Worm (Caenorhabditis elegans) whole organism, L4 larva: ENCODE data around the gene R10E4.3.
A peak's percentile ranks its signal among the peaks of the same experiment; 100 is the strongest.

Experiments used
- F26F4.8 ChIP-seq: fragments of 200-800 bp; sonication (Bioruptor generic); conservative IDR thresholded peaks from 2 replicates; pipeline ENCODE4 v1.3.6; 2022; ENCODE audit warnings: missing genetic modification characterization, missing compliant biosample characterization
- F37D6.2 ChIP-seq: sonication (generic microtip); optimal IDR thresholded peaks from 2 replicates; lab custom pipeline; 2016; ENCODE audit warnings: mild to moderate bottlenecking, missing genetic modification characterization, missing compliant biosample characterization
- R02D3.7 ChIP-seq: fragments of 150-350 bp; sonication (generic microtip); optimal IDR thresholded peaks from 3 replicates; lab custom pipeline; 2014; ENCODE audit warnings: missing biosample characterization, missing genetic modification characterization
- Y5F2A.4 ChIP-seq: fragments of 200-800 bp; sonication (Bioruptor generic); optimal IDR thresholded peaks from 2 replicates; lab custom pipeline; 2018; ENCODE audit warnings: mild to moderate bottlenecking, missing genetic modification characterization, missing compliant biosample characterization
- Y75B8A.6 ChIP-seq: fragments of 200-800 bp; sonication (Bioruptor generic); IDR thresholded peaks from 2 replicates; pipeline ENCODE4 v1.3.6; 2022; ENCODE audit warnings: missing genetic modification reagents, missing genetic modification characterization, missing compliant biosample characterization
- ZK337.2 ChIP-seq: fragments of 200-800 bp; sonication (Bioruptor generic); IDR thresholded peaks from 2 replicates; pipeline ENCODE4 v1.3.6; 2022; ENCODE audit warnings: missing genetic modification reagents, missing genetic modification characterization, missing compliant biosample characterization
- aly-2 ChIP-seq: sonication (generic microtip); optimal IDR thresholded peaks from 2 replicates; lab custom pipeline; 2018; ENCODE audit warnings: missing biosample characterization, missing genetic modification characterization
- ama-1 ChIP-seq: fragments of 150-350 bp; optimal IDR thresholded peaks from 2 replicates; lab custom pipeline; 2014; ENCODE audit warnings: inconsistent platforms, mixed read lengths
- attf-4 ChIP-seq: sonication (generic microtip); optimal IDR thresholded peaks from 3 replicates; lab custom pipeline; 2017; ENCODE audit warnings: missing biosample characterization, missing genetic modification characterization
- ceh-82 ChIP-seq: sonication (generic microtip); optimal IDR thresholded peaks from 2 replicates; lab custom pipeline; 2017; ENCODE audit warnings: missing biosample characterization, missing genetic modification characterization
- ces-1 ChIP-seq: fragments of 150-350 bp; sonication (generic microtip); optimal IDR thresholded peaks from 4 replicates; lab custom pipeline; 2014; ENCODE audit warnings: missing biosample characterization, missing genetic modification reagents, missing genetic modification characterization
- cey-2 ChIP-seq: sonication (generic microtip); optimal IDR thresholded peaks from 3 replicates; lab custom pipeline; 2017; ENCODE audit warnings: missing genetic modification characterization, mild to moderate bottlenecking, missing compliant biosample characterization, antibody characterized with exemption, borderline replicate concordance; ENCODE audit not compliant: insufficient read depth
- daf-12 ChIP-seq: fragments of 150-350 bp; optimal IDR thresholded peaks from 2 replicates; lab custom pipeline; 2014; ENCODE audit warnings: missing biosample characterization, missing genetic modification reagents, missing genetic modification characterization
- daf-19 ChIP-seq: fragments of 200-800 bp; sonication (Bioruptor generic); conservative IDR thresholded peaks from 2 replicates; pipeline ENCODE4 v1.3.6; 2022; ENCODE audit warnings: missing genetic modification characterization, missing compliant biosample characterization
- dpl-1 ChIP-seq: fragments of 150-350 bp; optimal IDR thresholded peaks from 2 replicates; lab custom pipeline; 2014; ENCODE audit warnings: missing biosample characterization, missing genetic modification reagents, missing genetic modification characterization
- dve-1 ChIP-seq: sonication (generic microtip); optimal IDR thresholded peaks from 2 replicates; lab custom pipeline; 2017; ENCODE audit warnings: antibody characterized with exemption, mild to moderate bottlenecking, missing genetic modification characterization, missing compliant biosample characterization; ENCODE audit not compliant: insufficient read depth
- egl-27 ChIP-seq: sonication (generic microtip); optimal IDR thresholded peaks from 3 replicates; lab custom pipeline; 2017; ENCODE audit warnings: missing biosample characterization, missing genetic modification reagents, missing genetic modification characterization
- egl-43 ChIP-seq: fragments of 200-800 bp; sonication (Bioruptor generic); IDR thresholded peaks from 2 replicates; pipeline ENCODE4 v1.3.6; 2022; ENCODE audit warnings: missing genetic modification reagents, missing genetic modification characterization, missing compliant biosample characterization
- fos-1 ChIP-seq: fragments of 150-350 bp; optimal IDR thresholded peaks from 2 replicates; lab custom pipeline; 2014; ENCODE audit warnings: missing biosample characterization, missing genetic modification characterization
- hmg-1.1 ChIP-seq: fragments of 200-800 bp; sonication (Bioruptor generic); IDR thresholded peaks from 2 replicates; pipeline ENCODE4 v1.3.6; 2022; ENCODE audit warnings: missing genetic modification reagents, missing genetic modification characterization, missing compliant biosample characterization
- lin-1 ChIP-seq: fragments of 200-800 bp; sonication (Bioruptor generic); IDR thresholded peaks from 2 replicates; pipeline ENCODE4 v1.3.6; 2022; ENCODE audit warnings: missing genetic modification reagents, missing genetic modification characterization, missing compliant biosample characterization
- lin-13 ChIP-seq: fragments of 150-350 bp; optimal IDR thresholded peaks from 2 replicates; lab custom pipeline; 2014; ENCODE audit warnings: missing biosample characterization, missing genetic modification reagents, missing genetic modification characterization
- lin-15B ChIP-seq: fragments of 150-350 bp; sonication (generic microtip); optimal IDR thresholded peaks from 3 replicates; lab custom pipeline; 2014; ENCODE audit warnings: missing biosample characterization, missing genetic modification characterization
- lin-29 ChIP-seq: fragments of 200-800 bp; sonication (Bioruptor generic); IDR thresholded peaks from 2 replicates; pipeline ENCODE4 v1.3.6; 2022; ENCODE audit warnings: missing genetic modification reagents, missing genetic modification characterization, missing compliant biosample characterization
- lin-38 ChIP-seq: fragments of 200-800 bp; sonication (Bioruptor generic); IDR thresholded peaks from 2 replicates; pipeline ENCODE4 v1.3.6; 2022; ENCODE audit warnings: missing genetic modification reagents, missing genetic modification characterization, missing compliant biosample characterization
- lsy-2 ChIP-seq, 2 experiments: fragments of 150-350 bp in 1 of 2; sonication (generic microtip) in 1 of 2; optimal IDR thresholded peaks; 2 replicates each; lab custom pipeline; 2014 to 2017; ENCODE audit warnings: missing biosample characterization in 2 of 2, missing genetic modification characterization in 2 of 2
- mep-1 ChIP-seq: fragments of 150-350 bp; sonication (generic microtip); optimal IDR thresholded peaks from 3 replicates; lab custom pipeline; 2014; ENCODE audit warnings: missing biosample characterization, missing genetic modification characterization
- mxl-2 ChIP-seq: fragments of 200-800 bp; sonication (Bioruptor generic); conservative IDR thresholded peaks from 2 replicates; pipeline ENCODE4 v1.3.6; 2022; ENCODE audit warnings: missing genetic modification reagents, missing genetic modification characterization, missing compliant biosample characterization
- nhr-10 ChIP-seq: fragments of 150-350 bp; optimal IDR thresholded peaks from 2 replicates; lab custom pipeline; 2014; ENCODE audit warnings: missing biosample characterization, missing genetic modification characterization
- nhr-102 ChIP-seq: sonication (generic microtip); optimal IDR thresholded peaks from 2 replicates; lab custom pipeline; 2016; ENCODE audit warnings: mild to moderate bottlenecking, missing genetic modification characterization, moderate library complexity, missing compliant biosample characterization
- nhr-11 ChIP-seq: fragments of 150-350 bp; optimal IDR thresholded peaks from 2 replicates; lab custom pipeline; 2014; ENCODE audit warnings: missing biosample characterization, missing genetic modification characterization
- nhr-111 ChIP-seq: fragments of 200-800 bp; sonication (Bioruptor generic); optimal IDR thresholded peaks from 2 replicates; lab custom pipeline; 2018; ENCODE audit warnings: mild to moderate bottlenecking, missing genetic modification characterization, missing compliant biosample characterization
- nhr-41 ChIP-seq: fragments of 200-800 bp; sonication (Bioruptor generic); IDR thresholded peaks from 2 replicates; pipeline ENCODE4 v1.3.6; 2022; ENCODE audit warnings: missing genetic modification reagents, missing genetic modification characterization, missing compliant biosample characterization
- nhr-6 ChIP-seq: fragments of 150-350 bp; optimal IDR thresholded peaks from 2 replicates; lab custom pipeline; 2014; ENCODE audit warnings: missing biosample characterization, missing genetic modification characterization
- pha-4 ChIP-seq, 2 experiments: fragments of 150-350 bp in 1 of 2; fragments of 200-800 bp in 1 of 2; sonication (Bioruptor generic) in 1 of 2; IDR thresholded peaks in 1 of 2; optimal IDR thresholded peaks in 1 of 2; 2 replicates each; pipeline versions ENCODE4 v1.3.6 to Lab custom; 2014 to 2022; ENCODE audit warnings: missing genetic modification characterization in 2 of 2, missing genetic modification reagents in 2 of 2, missing biosample characterization in 1 of 2, missing compliant biosample characterization in 1 of 2
- php-3 ChIP-seq: fragments of 200-800 bp; sonication (Bioruptor generic); IDR thresholded peaks from 2 replicates; pipeline ENCODE4 v1.3.6; 2022; ENCODE audit warnings: missing genetic modification reagents, missing genetic modification characterization, missing compliant biosample characterization
- rbr-2 ChIP-seq: sonication (generic microtip); optimal IDR thresholded peaks from 2 replicates; lab custom pipeline; 2016; ENCODE audit warnings: missing genotype, missing genetic modification characterization, missing compliant biosample characterization
- skn-1 ChIP-seq: fragments of 150-350 bp; optimal IDR thresholded peaks from 2 replicates; lab custom pipeline; 2014; ENCODE audit warnings: missing biosample characterization, missing genetic modification characterization
- snpc-4 ChIP-seq: fragments of 150-350 bp; optimal IDR thresholded peaks from 2 replicates; lab custom pipeline; 2014; ENCODE audit warnings: missing biosample characterization, missing genetic modification characterization
- spr-3 ChIP-seq: fragments of 200-800 bp; sonication (Bioruptor generic); optimal IDR thresholded peaks from 2 replicates; lab custom pipeline; 2018; ENCODE audit warnings: mild to moderate bottlenecking, missing genetic modification characterization, missing compliant biosample characterization
- tag-97 ChIP-seq: fragments of 200-800 bp; sonication (Bioruptor generic); IDR thresholded peaks from 2 replicates; pipeline ENCODE4 v1.3.6; 2022; ENCODE audit warnings: missing genetic modification characterization, missing compliant biosample characterization
- unc-39 ChIP-seq: sonication (generic microtip); optimal IDR thresholded peaks from 2 replicates; lab custom pipeline; 2017; ENCODE audit warnings: missing biosample characterization, missing genetic modification characterization
- unc-62 ChIP-seq, 3 experiments: fragments of 150-350 bp in 1 of 3; sonication (generic microtip); optimal IDR thresholded peaks in 2 of 3; peaks in 1 of 3; 1 replicate in 1 of 3; 2 replicates in 2 of 3; lab custom pipeline; 2014 to 2017; ENCODE audit warnings: missing biosample characterization in 3 of 3, missing genetic modification characterization in 3 of 3, missing genetic modification reagents in 3 of 3, missing genotype in 1 of 3
- vab-7 ChIP-seq: fragments of 200-800 bp; sonication (Bioruptor generic); IDR thresholded peaks from 2 replicates; pipeline ENCODE4 v1.3.6; 2022; ENCODE audit warnings: missing genetic modification reagents, missing genetic modification characterization, missing compliant biosample characterization
- zfp-2 ChIP-seq: sonication (generic microtip); optimal IDR thresholded peaks from 2 replicates; lab custom pipeline; 2016; ENCODE audit warnings: mild to moderate bottlenecking, missing genetic modification characterization, missing compliant biosample characterization
- zfp-3 ChIP-seq: fragments of 200-800 bp; sonication (Bioruptor generic); conservative IDR thresholded peaks from 2 replicates; pipeline ENCODE4 v1.3.6; 2022; ENCODE audit warnings: missing genetic modification reagents, missing genetic modification characterization, missing compliant biosample characterization

The R10E4.3 gene

ce11 chrIII:4323859-4324258, 36.6 kb upstream of the R10E4.3 start, which contains the start of gene H38K22.9:
TSS of gene H38K22.9 (plus strand) at chrIII:4324159.
- no peak for TF ChIP-seq cey-2
- TF ChIP-seq nhr-41 (GFP tag; lab: Robert Waterston, UW), result no peak
- no peak for TF ChIP-seq F37D6.2 (tag; lab: Kevin White, UChicago)
- TF ChIP-seq snpc-4 (tag; lab: Kevin White, UChicago), result no peak
- no peak for TF ChIP-seq zfp-2
- no peak for TF ChIP-seq lin-13 (GFP tag; lab: Kevin White, UChicago)
- no peak for TF ChIP-seq nhr-102 (tag; lab: Kevin White, UChicago)
- no peak for TF ChIP-seq rbr-2 (tag; lab: Kevin White, UChicago)
- no peak for TF ChIP-seq pha-4 (GFP tag; IDR thresholded peaks at IDR 0.05; lab: Robert Waterston, UW)
- TF ChIP-seq pha-4 (tag; optimal IDR thresholded peaks at IDR 0.05; lab: Kevin White, UChicago), result no peak
- no peak for TF ChIP-seq unc-39 (tag; lab: Kevin White, UChicago)
- TF ChIP-seq nhr-6 (tag; lab: Kevin White, UChicago), result no peak
- TF ChIP-seq egl-43 (GFP tag; lab: Robert Waterston, UW), result no peak
- TF ChIP-seq tag-97 (GFP tag; lab: Robert Waterston, UW), result no peak
- no peak for TF ChIP-seq fos-1 (tag; lab: Kevin White, UChicago)
- TF ChIP-seq lin-15B, result no peak
- no peak for TF ChIP-seq lin-29 (GFP tag; lab: Robert Waterston, UW)
- no peak for TF ChIP-seq nhr-10 (tag; lab: Kevin White, UChicago)
- no peak for TF ChIP-seq ama-1 (lab: Kevin White, UChicago)
- TF ChIP-seq egl-27 (tag; lab: Kevin White, UChicago), result no peak
- TF ChIP-seq, all 104 proteins: peak for 0

DNA sequence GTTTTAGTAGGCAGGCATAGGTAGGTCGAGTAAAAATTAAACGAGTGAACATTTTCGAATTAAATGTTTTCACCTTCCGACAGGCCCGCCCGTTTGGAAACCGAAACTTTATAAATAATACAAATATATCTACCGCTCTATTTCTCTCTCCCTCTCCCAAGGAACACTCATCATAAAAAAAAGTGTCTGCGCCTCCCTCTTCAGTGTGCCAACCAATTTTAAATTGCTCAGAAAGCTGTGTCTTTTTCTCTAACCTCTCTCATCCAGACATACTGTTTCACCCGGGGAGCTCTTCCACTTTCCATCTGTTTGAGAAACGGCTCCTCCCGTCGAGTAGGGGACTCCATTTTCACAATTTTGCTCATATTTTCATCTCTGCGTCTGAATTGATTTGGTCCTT, 35.8 kb upstream of the R10E4.3 start:
- TF ChIP-seq egl-27 (tag; lab: Kevin White, UChicago) (no peak), zfp-3 (GFP tag; lab: Robert Waterston, UW) (no peak), Y5F2A.4 (GFP tag; lab: Kevin White, UChicago) (no peak), zfp-2 (no peak), nhr-11 (peak; percentile 14), vab-7 (GFP tag; lab: Robert Waterston, UW) (0 out of 2 replicates have a peak, but pooled peaks have one; percentile 26), php-3 (GFP tag; lab: Robert Waterston, UW) (no peak), spr-3 (no peak), daf-19 (no peak), nhr-111 (GFP tag; lab: Kevin White, UChicago) (no peak), skn-1 (tag; lab: Kevin White, UChicago) (no peak), mxl-2 (no peak), lin-38 (GFP tag; lab: Robert Waterston, UW) (0 out of 2 replicates have a peak, but pooled peaks have one; percentile 16), hmg-1.1 (GFP tag; lab: Robert Waterston, UW) (peak; percentile 54; the same call in 1 of the 2 replicates), lin-1 (GFP tag; lab: Robert Waterston, UW) (no peak), unc-62 (GFP tag; optimal IDR thresholded peaks at IDR 0.05 in 1 of 2; lab: Kevin White, UChicago) (peak in 1 of 2 experiments; percentile 67), unc-62 (tag; optimal IDR thresholded peaks at IDR 0.05; lab: Kevin White, UChicago) (no peak), rbr-2 (tag; lab: Kevin White, UChicago) (peak; percentile 48), dpl-1 (GFP tag; lab: Kevin White, UChicago) (no peak), ZK337.2 (no peak), ces-1 (GFP tag; lab: Kevin White, UChicago) (no peak), F26F4.8 (GFP tag; lab: Robert Waterston, UW) (no peak), R02D3.7 (tag; lab: Kevin White, UChicago) (no peak), attf-4 (tag; lab: Kevin White, UChicago) (no peak), lsy-2 (tag; optimal IDR thresholded peaks at IDR 0.05; lab: Kevin White, UChicago) (peak in 1 of 2 experiments; percentile 41), ceh-82 (tag; lab: Kevin White, UChicago) (no peak), dve-1 (tag; lab: Kevin White, UChicago) (no peak), daf-12 (tag; lab: Kevin White, UChicago) (no peak), mep-1 (tag; lab: Kevin White, UChicago) (peak; percentile 23), cey-2 (no peak), Y75B8A.6 (GFP tag; lab: Robert Waterston, UW) (no peak), aly-2 (no peak)
